Fruit fly (Drosophila melanogaster) whole organism, wandering third instar larva: ENCODE data around the gene CG10405.

Experiments used
- CG9705 ChIP-seq: fragments of 200-800 bp; sonication (Bioruptor generic); optimal IDR thresholded peaks from 2 replicates; lab custom pipeline; 2018; ENCODE audit warnings: missing biosample characterization, mild to moderate bottlenecking, missing genetic modification characterization
- Hnf4 ChIP-seq: fragments of 200-800 bp; sonication (Bioruptor generic); optimal IDR thresholded peaks from 2 replicates; lab custom pipeline; 2016; ENCODE audit warnings: missing biosample characterization, mild to moderate bottlenecking, missing genetic modification characterization
- Myc ChIP-seq: fragments of >200 bp; optimal IDR thresholded peaks from 2 replicates; lab custom pipeline; 2017
- N ChIP-seq: fragments of >200 bp; optimal IDR thresholded peaks from 2 replicates; lab custom pipeline; 2018; ENCODE audit warnings: missing biosample characterization, missing external identifiers, missing genetic modification characterization
- Vsx2 ChIP-seq: fragments of 200-300, 225-300 bp; sonication (Bioruptor generic); optimal IDR thresholded peaks from 2 replicates; lab custom pipeline; 2018; ENCODE audit warnings: missing biosample characterization, missing genetic modification characterization; ENCODE audit not compliant: partially characterized antibody
- br ChIP-seq: fragments of 200-800 bp; sonication (Bioruptor generic); optimal IDR thresholded peaks from 2 replicates; lab custom pipeline; 2016; ENCODE audit warnings: missing biosample characterization, missing genetic modification characterization
- dl ChIP-seq, 2 experiments: fragments of 175-275, 200-275 bp in 1 of 2; fragments of 200-275 bp in 1 of 2; sonication (Bioruptor generic); optimal IDR thresholded peaks; lab custom pipeline; 2018; ENCODE audit warnings: mild to moderate bottlenecking in 2 of 2, missing biosample characterization in 2 of 2, missing genetic modification characterization in 2 of 2, moderate library complexity in 2 of 2; ENCODE audit not compliant: partially characterized antibody in 2 of 2, insufficient read depth in 1 of 2
- dsf ChIP-seq: sonication (Bioruptor generic); optimal IDR thresholded peaks from 2 replicates; lab custom pipeline; 2016; ENCODE audit warnings: missing biosample characterization, missing genetic modification characterization, borderline replicate concordance
- ey ChIP-seq: fragments of 200-800 bp; sonication (Bioruptor generic); optimal IDR thresholded peaks from 2 replicates; lab custom pipeline; 2016; ENCODE audit warnings: missing biosample characterization, missing genetic modification characterization
- sv ChIP-seq: fragments of 200-800 bp; sonication (Bioruptor generic); optimal IDR thresholded peaks from 3 replicates; lab custom pipeline; 2016; ENCODE audit warnings: missing biosample characterization, missing genetic modification characterization
- usp ChIP-seq: fragments of >200 bp; optimal IDR thresholded peaks from 2 replicates; lab custom pipeline; 2017; ENCODE audit warnings: missing biosample characterization, missing genetic modification characterization

DNA sequence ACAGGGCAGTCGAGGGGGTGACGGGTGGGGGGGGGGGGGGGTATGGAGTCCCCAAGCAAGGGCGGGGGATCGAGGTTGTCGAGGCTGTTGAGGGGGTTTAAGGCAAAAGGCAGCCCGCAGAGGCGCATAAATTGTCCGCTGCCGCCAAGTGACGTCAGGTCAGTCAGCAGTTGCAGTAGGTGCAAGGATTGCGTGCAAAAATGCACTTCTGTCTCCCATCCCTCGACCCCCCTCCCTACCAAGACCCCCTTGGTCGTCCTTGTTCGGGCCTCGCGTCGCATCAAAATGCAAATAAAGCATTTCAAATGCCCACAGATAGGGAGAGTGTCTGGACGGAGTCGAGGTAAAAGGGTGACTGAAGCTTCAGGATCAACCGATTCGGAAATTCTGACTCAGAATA, 37.8 kb upstream of the CG10405 start:
- TF ChIP-seq sv (GFP tag; lab: Kevin White, UChicago) (no peak), br (GFP tag; lab: Kevin White, UChicago) (no peak), dsf (GFP tag; lab: Kevin White, UChicago) (no peak), dl (GFP tag; optimal IDR thresholded peaks at IDR 0.05; lab: Kevin White, UChicago; ENCODE audit: insufficient read depth in 1 of 2, partially characterized antibody in 2 of 2) (no peak), Myc (lab: Kevin White, UChicago) (no peak), N (GFP tag; lab: Kevin White, UChicago) (no peak), Vsx2 (GFP tag; lab: Kevin White, UChicago) (no peak), ey (no peak), usp (GFP tag; lab: Kevin White, UChicago) (no peak), Hnf4 (GFP tag; lab: Kevin White, UChicago) (no peak), CG9705 (GFP tag; lab: Kevin White, UChicago) (no peak)
